Fruit fly (Drosophila melanogaster) whole organism, embryonic: ENCODE results near the gene superdeath.

Source experiments
- ATbp ChIP-seq: fragments of 200-800 bp; sonication (Bioruptor generic); optimal IDR thresholded peaks from 2 replicates; lab custom pipeline; 2017; ENCODE audit warnings: missing biosample characterization, mild to moderate bottlenecking, missing genetic modification characterization, missing genetic modification reagents
- Antp ChIP-seq: fragments of 200-800 bp; sonication (Bioruptor generic); optimal IDR thresholded peaks from 3 replicates; lab custom pipeline; 2016; ENCODE audit warnings: missing biosample characterization, missing genetic modification characterization
- Bdp1 ChIP-seq: fragments of 200-800 bp; sonication (Bioruptor generic); optimal IDR thresholded peaks from 3 replicates; lab custom pipeline; 2016; ENCODE audit warnings: missing biosample characterization, missing genetic modification characterization
- CG10321 ChIP-seq: fragments of 200-800 bp; sonication (Bioruptor generic); IDR thresholded peaks from 2 replicates; pipeline ENCODE4 v1.3.6; 2022; ENCODE audit warnings: missing biosample characterization, missing genetic modification characterization
- CG10462 ChIP-seq: fragments of 200-800 bp; sonication (Bioruptor generic); optimal IDR thresholded peaks from 2 replicates; lab custom pipeline; 2016; ENCODE audit warnings: missing biosample characterization, missing genetic modification characterization
- CG10654 ChIP-seq: fragments of 200-800 bp; sonication (Bioruptor generic); optimal IDR thresholded peaks from 2 replicates; lab custom pipeline; 2016; ENCODE audit warnings: missing biosample characterization, missing genetic modification characterization
- CG11085 ChIP-seq: fragments of 200-800 bp; sonication (Bioruptor generic); IDR thresholded peaks from 2 replicates; pipeline ENCODE4 v1.3.6; 2022; ENCODE audit warnings: missing biosample characterization, missing genetic modification characterization
- CG11456 ChIP-seq: fragments of 200-800 bp; sonication (Bioruptor generic); IDR thresholded peaks from 3 replicates; pipeline ENCODE4 v1.3.6; 2022; ENCODE audit warnings: missing biosample characterization, missing genetic modification characterization
- CG11696 ChIP-seq: fragments of 200-800 bp; sonication (Bioruptor generic); IDR thresholded peaks from 2 replicates; pipeline ENCODE4 v1.3.6; 2022; ENCODE audit warnings: missing biosample characterization, missing genetic modification characterization
- CG14860 ChIP-seq: fragments of 200-800 bp; sonication (Bioruptor generic); IDR thresholded peaks from 3 replicates; pipeline ENCODE4 v1.3.6; 2022; ENCODE audit warnings: missing biosample characterization, missing genetic modification characterization; ENCODE audit not compliant: partially characterized antibody
- CG2199 ChIP-seq: fragments of 200-800 bp; sonication (Bioruptor generic); IDR thresholded peaks from 3 replicates; pipeline ENCODE4 v1.3.6; 2022; ENCODE audit warnings: missing biosample characterization, missing genetic modification characterization
- CG31224 ChIP-seq: fragments of 200-800 bp; sonication (Bioruptor generic); IDR thresholded peaks from 2 replicates; pipeline ENCODE4 v1.3.6; 2022; ENCODE audit warnings: missing biosample characterization, missing genetic modification characterization
- CG31365 ChIP-seq: fragments of 200-800 bp; sonication (Bioruptor generic); optimal IDR thresholded peaks from 2 replicates; lab custom pipeline; 2018; ENCODE audit warnings: missing biosample characterization, mild to moderate bottlenecking, missing genetic modification characterization
- CG32772 ChIP-seq: fragments of 200-800 bp; sonication (Bioruptor generic); IDR thresholded peaks from 2 replicates; pipeline ENCODE4 v1.3.6; 2022; ENCODE audit warnings: missing biosample characterization, missing genetic modification characterization
- CG3726 ChIP-seq: fragments of 200-800 bp; sonication (Bioruptor generic); IDR thresholded peaks from 3 replicates; pipeline ENCODE4, ENCODE4 v1.3.6; 2022; ENCODE audit warnings: missing biosample characterization, missing genetic modification characterization
- CG5953 ChIP-seq: fragments of 200-800 bp; sonication (Bioruptor generic); IDR thresholded peaks from 2 replicates; pipeline ENCODE4 v1.3.6; 2022; ENCODE audit warnings: missing biosample characterization, missing genetic modification characterization
- CG7839 ChIP-seq: fragments of 200-800 bp; sonication (Bioruptor generic); optimal IDR thresholded peaks from 3 replicates; lab custom pipeline; 2018; ENCODE audit warnings: missing biosample characterization, mild to moderate bottlenecking, missing genetic modification characterization, moderate library complexity
- CG9876 ChIP-seq: fragments of 200-800 bp; sonication (Bioruptor generic); optimal IDR thresholded peaks from 2 replicates; lab custom pipeline; 2016; ENCODE audit warnings: missing biosample characterization, missing genetic modification characterization
- CG9932 ChIP-seq: fragments of 200-800 bp; sonication (Bioruptor generic); IDR thresholded peaks from 2 replicates; pipeline ENCODE4 v1.3.6; 2022; ENCODE audit warnings: missing biosample characterization, missing genetic modification characterization
- D19A ChIP-seq: fragments of 200-800 bp; optimal IDR thresholded peaks from 3 replicates; lab custom pipeline; 2019; ENCODE audit warnings: missing biosample characterization, mild to moderate bottlenecking, missing genetic modification characterization, moderate library complexity
- Dp ChIP-seq: fragments of 200-800 bp; sonication (Bioruptor generic); optimal IDR thresholded peaks from 2 replicates; lab custom pipeline; 2018; ENCODE audit warnings: missing biosample characterization, mild to moderate bottlenecking, missing genetic modification characterization, moderate library complexity
- HmgD ChIP-seq: fragments of 200-800 bp; sonication (Bioruptor generic); optimal IDR thresholded peaks from 3 replicates; lab custom pipeline; 2016; ENCODE audit warnings: missing biosample characterization, missing genetic modification characterization
- Lpt ChIP-seq: fragments of >200 bp; optimal IDR thresholded peaks from 2 replicates; lab custom pipeline; 2018; ENCODE audit warnings: missing biosample characterization, missing genetic modification characterization
- NC2α ChIP-seq: fragments of 200-800 bp; sonication (Bioruptor generic); optimal IDR thresholded peaks from 2 replicates; lab custom pipeline; 2016; ENCODE audit warnings: missing biosample characterization, missing genetic modification characterization
- NfI ChIP-seq: fragments of 200-800 bp; sonication (Bioruptor generic); optimal IDR thresholded peaks from 3 replicates; lab custom pipeline; 2018; ENCODE audit warnings: missing biosample characterization, mild to moderate bottlenecking, missing genetic modification characterization, moderate library complexity
- Oaz ChIP-seq: fragments of 200-800 bp; sonication (Bioruptor generic); IDR thresholded peaks from 2 replicates; pipeline ENCODE4 v1.3.6; 2022; ENCODE audit warnings: missing biosample characterization, missing genetic modification characterization
- Stat92E ChIP-seq, 3 experiments: fragments of >200 bp in 2 of 3; fragments of 200-800 bp in 1 of 3; sonication (Bioruptor generic) in 1 of 3; optimal IDR thresholded peaks; 2 replicates each; lab custom pipeline; 2017 to 2019; ENCODE audit warnings: missing biosample characterization in 3 of 3, missing genetic modification characterization in 3 of 3, mild to moderate bottlenecking in 1 of 3, moderate library complexity in 1 of 3
- Vsx1 ChIP-seq: fragments of 200-800 bp; sonication (Bioruptor generic); optimal IDR thresholded peaks from 2 replicates; lab custom pipeline; 2017; ENCODE audit warnings: missing biosample characterization, mild to moderate bottlenecking, missing genetic modification characterization, missing genetic modification reagents
- aop ChIP-seq: fragments of 200-800 bp; sonication (Bioruptor generic); IDR thresholded peaks from 2 replicates; pipeline ENCODE4 v1.3.6; 2022; ENCODE audit warnings: missing biosample characterization, missing genetic modification characterization
- ase ChIP-seq: fragments of 200-800 bp; sonication (Bioruptor generic); IDR thresholded peaks from 3 replicates; pipeline ENCODE4 v1.3.6; 2022; ENCODE audit warnings: missing biosample characterization, missing genetic modification characterization
- bbx ChIP-seq: fragments of 200-800 bp; sonication (Bioruptor generic); IDR thresholded peaks from 2 replicates; pipeline ENCODE4 v1.3.6; 2022; ENCODE audit warnings: missing biosample characterization, missing genetic modification characterization; ENCODE audit not compliant: partially characterized antibody
- croc ChIP-seq: fragments of 200-800 bp; sonication (Bioruptor generic); conservative IDR thresholded peaks from 3 replicates; pipeline ENCODE4 v1.3.6; 2022; ENCODE audit warnings: missing biosample characterization, missing genetic modification characterization
- crp ChIP-seq, 2 experiments: fragments of 200-800 bp; sonication (Bioruptor generic); optimal IDR thresholded peaks; 2 replicates in 1 of 2; 3 replicates in 1 of 2; lab custom pipeline; 2017; ENCODE audit warnings: missing biosample characterization in 2 of 2, missing genetic modification characterization in 2 of 2, mild to moderate bottlenecking in 1 of 2, moderate library complexity in 1 of 2
- dm ChIP-seq: fragments of 200-800 bp; sonication (Bioruptor generic); optimal IDR thresholded peaks from 3 replicates; lab custom pipeline; 2016; ENCODE audit warnings: missing biosample characterization, missing genetic modification characterization
- dysf ChIP-seq: fragments of 200-800 bp; sonication (Bioruptor generic); IDR thresholded peaks from 3 replicates; pipeline ENCODE4 v1.3.6; 2022; ENCODE audit warnings: missing biosample characterization, missing genetic modification characterization
- esg ChIP-seq: fragments of 200-800 bp; sonication (Bioruptor generic); conservative IDR thresholded peaks from 2 replicates; pipeline ENCODE4 v1.3.6; 2022; ENCODE audit warnings: missing biosample characterization, missing genetic modification characterization
- gem ChIP-seq: fragments of 200-800 bp; sonication (Bioruptor generic); optimal IDR thresholded peaks from 2 replicates; lab custom pipeline; 2019; ENCODE audit warnings: missing biosample characterization, mild to moderate bottlenecking, missing genetic modification characterization, moderate library complexity
- grn ChIP-seq: fragments of 200-800 bp; sonication (Bioruptor generic); optimal IDR thresholded peaks from 3 replicates; lab custom pipeline; 2017; ENCODE audit warnings: missing biosample characterization, missing genetic modification characterization
- insv ChIP-seq, 2 experiments: fragments of 200-800 bp; sonication (Bioruptor generic); optimal IDR thresholded peaks; 3 replicates each; lab custom pipeline; 2016 to 2018; ENCODE audit warnings: missing biosample characterization in 2 of 2, missing genetic modification characterization in 2 of 2
- jigr1 ChIP-seq: fragments of 200-800 bp; sonication (Bioruptor generic); IDR thresholded peaks from 3 replicates; pipeline ENCODE4 v1.3.6; 2022; ENCODE audit warnings: missing biosample characterization, missing genetic modification characterization
- mld ChIP-seq: fragments of 200-800 bp; sonication (Bioruptor generic); IDR thresholded peaks from 3 replicates; pipeline ENCODE4 v1.3.6; 2022; ENCODE audit warnings: missing biosample characterization, missing genetic modification characterization; ENCODE audit not compliant: partially characterized antibody
- nau ChIP-seq: fragments of 200-800 bp; sonication (Bioruptor generic); optimal IDR thresholded peaks from 3 replicates; lab custom pipeline; 2017; ENCODE audit warnings: missing biosample characterization, mild to moderate bottlenecking, missing genetic modification characterization, missing genetic modification reagents
- nerfin-2 ChIP-seq: fragments of 200-800 bp; sonication (Bioruptor generic); IDR thresholded peaks from 2 replicates; pipeline ENCODE4 v1.3.6; 2022; ENCODE audit warnings: missing biosample characterization, missing genetic modification characterization; ENCODE audit not compliant: partially characterized antibody
- pb ChIP-seq: fragments of 200-800 bp; sonication (Bioruptor generic); optimal IDR thresholded peaks from 3 replicates; lab custom pipeline; 2016; ENCODE audit warnings: missing biosample characterization, missing genetic modification characterization
- pnt ChIP-seq: fragments of 200-800 bp; sonication (Bioruptor generic); optimal IDR thresholded peaks from 3 replicates; lab custom pipeline; 2016; ENCODE audit warnings: missing biosample characterization, missing genetic modification characterization
- tgo ChIP-seq: fragments of 200-800 bp; sonication (Bioruptor generic); IDR thresholded peaks from 3 replicates; pipeline ENCODE4 v1.3.6; 2022; ENCODE audit warnings: missing biosample characterization, missing genetic modification characterization
- tin ChIP-seq: fragments of 200-800 bp; sonication (Bioruptor generic); optimal IDR thresholded peaks from 3 replicates; lab custom pipeline; 2016; ENCODE audit warnings: missing biosample characterization, missing genetic modification characterization
- ttk ChIP-seq: fragments of 200-800 bp; sonication (Bioruptor generic); IDR thresholded peaks from 2 replicates; pipeline ENCODE4 v2.1.2; 2022; ENCODE audit warnings: missing biosample characterization, missing genetic modification characterization
- usp ChIP-seq: fragments of >200 bp; optimal IDR thresholded peaks from 2 replicates; lab custom pipeline; 2017; ENCODE audit warnings: missing biosample characterization, missing genetic modification characterization
- wek ChIP-seq: fragments of 200-800 bp; sonication (Bioruptor generic); optimal IDR thresholded peaks from 3 replicates; lab custom pipeline; 2018; ENCODE audit warnings: missing biosample characterization, mild to moderate bottlenecking, missing genetic modification characterization, moderate library complexity
- zen ChIP-seq: fragments of 200-800 bp; sonication (Bioruptor generic); optimal IDR thresholded peaks from 3 replicates; lab custom pipeline; 2018; ENCODE audit warnings: missing biosample characterization, mild to moderate bottlenecking, missing genetic modification characterization, moderate library complexity
- zfh1 ChIP-seq: fragments of 200-800 bp; sonication (Bioruptor generic); IDR thresholded peaks from 3 replicates; pipeline ENCODE4 v1.3.6; 2022; ENCODE audit warnings: missing biosample characterization, missing genetic modification characterization

superdeath gene

dm6 chr3R:29148072-29148471, 9.6 kb downstream of the superdeath start, which contains the start of the genes CG11882 and Pglym78 (continued):
- TF ChIP-seq Antp (GFP tag; lab: Kevin White, UChicago) (peak; percentile 78), dm (GFP tag; lab: Kevin White, UChicago) (peak; percentile 51), CG31365 (tag; lab: Kevin White, UChicago) (no peak), tgo (no peak), CG5953 (GFP tag; lab: Robert Waterston, UW) (no peak), Oaz (GFP tag; lab: Robert Waterston, UW) (no peak), mld (GFP tag; lab: Robert Waterston, UW) (no peak), CG3726 (GFP tag; lab: Robert Waterston, UW) (no peak), croc (GFP tag; lab: Robert Waterston, UW) (no peak), crp (GFP tag; optimal IDR thresholded peaks at IDR 0.05; lab: Kevin White, UChicago) (peak in 1 of 2 experiments; percentile 73), CG11696 (no peak), gem (tag; lab: Kevin White, UChicago) (no peak), grn (GFP tag; lab: Kevin White, UChicago) (peak; percentile 67), CG32772 (no peak), ATbp (no peak), CG31224 (GFP tag; lab: Robert Waterston, UW) (no peak), insv (GFP tag; optimal IDR thresholded peaks at IDR 0.05; lab: Kevin White, UChicago) (peak; percentile 100), CG9876 (GFP tag; lab: Kevin White, UChicago) (peak; percentile 43), CG10321 (GFP tag; lab: Robert Waterston, UW) (no peak), esg (GFP tag; lab: Robert Waterston, UW) (no peak), CG10462 (GFP tag; lab: Kevin White, UChicago) (no peak), Lpt (no peak), ase (GFP tag; lab: Robert Waterston, UW) (peak; percentile 53; the same call in 1 of the 3 replicates), aop (GFP tag; lab: Robert Waterston, UW) (no peak), CG14860 (GFP tag; lab: Robert Waterston, UW) (no peak), nau (GFP tag; lab: Kevin White, UChicago) (no peak), CG10654 (GFP tag; lab: Kevin White, UChicago) (peak; percentile 2), wek (GFP tag; lab: Kevin White, UChicago) (no peak), Vsx1 (GFP tag; lab: Kevin White, UChicago) (no peak), nerfin-2 (GFP tag; lab: Robert Waterston, UW) (peak; percentile 45; the same call in 1 of the 2 replicates), bbx (peak; percentile 55; the same call in 1 of the 2 replicates), jigr1 (GFP tag; lab: Robert Waterston, UW) (no peak), HmgD (GFP tag; lab: Kevin White, UChicago) (peak; percentile 80), CG7839 (tag; lab: Kevin White, UChicago) (no peak), Stat92E (GFP tag; optimal IDR thresholded peaks at IDR 0.05; lab: Kevin White, UChicago) (no peak), tin (peak; percentile 45), NfI (GFP tag; lab: Kevin White, UChicago) (peak; percentile 39), CG9932 (GFP tag; lab: Robert Waterston, UW) (peak; percentile 66), pb (GFP tag; lab: Kevin White, UChicago) (no peak), D19A (no peak), pnt (GFP tag; lab: Kevin White, UChicago) (peak; percentile 32), CG11456 (peak; percentile 68; the same call in 2 of the 3 replicates), usp (GFP tag; lab: Kevin White, UChicago) (no peak), dysf (GFP tag; lab: Robert Waterston, UW) (no peak), CG2199 (GFP tag; lab: Robert Waterston, UW) (0 out of 3 replicates have a peak, but pooled peaks have one; percentile 51), ttk (peak; percentile 64), zen (no peak), zfh1 (GFP tag; lab: Robert Waterston, UW) (peak; percentile 64), CG11085 (GFP tag; lab: Robert Waterston, UW) (no peak), NC2α (GFP tag; lab: Kevin White, UChicago) (peak; percentile 30), Dp (GFP tag; lab: Kevin White, UChicago) (peak; percentile 76), Bdp1 (GFP tag; lab: Kevin White, UChicago) (peak; percentile 20)
